Fruit fly (Drosophila melanogaster): Measurements from ENCODE around the gene dyl.
A peak's percentile ranks its signal among the peaks of the same experiment; 100 is the strongest.

Gene dyl

DNA sequence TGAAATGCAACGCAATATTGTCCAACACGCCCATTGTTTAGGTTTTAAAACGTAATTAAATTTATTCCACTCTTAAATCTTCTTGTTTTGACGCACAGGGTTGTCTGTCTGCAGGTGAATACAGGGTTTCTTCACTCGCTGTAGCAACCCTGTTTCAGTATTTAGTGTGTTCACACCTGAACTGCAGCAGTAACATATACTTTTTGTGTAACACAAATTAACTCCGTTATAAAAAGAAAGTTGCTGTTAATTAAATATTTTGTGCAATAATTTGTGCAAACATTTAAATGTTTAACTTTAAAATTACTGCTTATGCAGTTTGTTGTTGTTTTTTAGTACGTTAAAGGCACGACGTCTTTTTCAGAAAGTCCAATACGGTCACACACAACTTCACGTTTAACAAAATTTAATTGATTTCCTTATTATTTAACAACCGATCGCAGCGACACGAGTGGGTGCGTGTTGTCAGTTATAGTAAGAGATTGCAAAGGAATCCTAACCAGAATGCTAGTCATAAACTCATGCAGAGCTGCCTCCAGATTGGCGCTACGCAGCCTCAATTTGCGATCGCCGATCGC, 15.3 kb downstream of the dyl start, which contains the start of the genes CG15012 and Fdx2 (continued):
- TF ChIP-seq dsf (GFP tag; optimal IDR thresholded peaks at IDR 0.05; ENCODE audit: borderline replicate concordance) (no peak), usp (GFP tag; optimal IDR thresholded peaks at IDR 0.05) (no peak), Hr83 (GFP tag; optimal IDR thresholded peaks at IDR 0.05; ENCODE audit: poor library complexity, severe bottlenecking) (no peak), Sp1 (GFP tag; optimal IDR thresholded peaks at IDR 0.05) (peak; percentile 30), fru (GFP tag; optimal IDR thresholded peaks at IDR 0.05) (peak; percentile 46), Jra (GFP tag; optimal IDR thresholded peaks at IDR 0.05) (peak; percentile 32), HLH106 (tag; optimal IDR thresholded peaks at IDR 0.05) (no peak), N (GFP tag; optimal IDR thresholded peaks at IDR 0.05) (no peak), Hr78 (GFP tag; optimal IDR thresholded peaks at IDR 0.05) (no peak), sv (GFP tag; optimal IDR thresholded peaks at IDR 0.05) (no peak)

DNA sequence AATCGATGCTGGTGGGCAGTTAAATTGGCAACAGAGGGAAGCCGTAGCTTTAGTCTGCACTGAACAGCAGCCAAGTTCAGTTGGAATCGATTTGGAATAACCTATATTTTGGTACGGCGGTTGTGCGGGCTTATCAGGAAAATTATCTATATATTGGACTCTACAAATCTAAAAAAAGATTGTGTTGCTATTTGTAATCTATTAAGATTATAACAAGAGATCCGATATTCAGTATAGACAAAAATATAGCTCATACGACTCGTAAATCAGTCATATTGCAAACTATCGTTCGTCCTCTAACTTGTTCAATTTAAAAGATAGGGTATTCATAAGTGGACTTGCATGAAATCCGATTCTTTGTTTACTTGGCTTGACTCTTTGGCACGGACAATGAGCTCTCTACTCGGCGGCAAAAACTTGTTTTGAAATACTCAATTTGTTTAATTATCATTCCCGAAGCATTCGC, 18.9 kb downstream of the dyl start, which contains the start of gene Hexo1:
Gene Hexo1, plus strand, starts transcription at position 51 of the 466 bp plus-strand sequence.
- TF ChIP-seq Sp1 (GFP tag; optimal IDR thresholded peaks at IDR 0.05), result peak; percentile 59
- no peak for TF ChIP-seq Hnf4 (GFP tag; optimal IDR thresholded peaks at IDR 0.05)
- no peak for TF ChIP-seq Abd-B (GFP tag; optimal IDR thresholded peaks at IDR 0.05)
- TF ChIP-seq woc (GFP tag; optimal IDR thresholded peaks at IDR 0.05), result peak; percentile 92
- no peak for TF ChIP-seq dsf (GFP tag; optimal IDR thresholded peaks at IDR 0.05; ENCODE audit: borderline replicate concordance)
- TF ChIP-seq lola (GFP tag; optimal IDR thresholded peaks at IDR 0.05), result no peak
- TF ChIP-seq sage (GFP tag; optimal IDR thresholded peaks at IDR 0.05), result no peak
- no peak for TF ChIP-seq Rel (GFP tag; optimal IDR thresholded peaks at IDR 0.05)
- TF ChIP-seq Rel (tag; optimal IDR thresholded peaks at IDR 0.05), result peak; percentile 18
- no peak for TF ChIP-seq Dfd (GFP tag; optimal IDR thresholded peaks at IDR 0.05)
- no peak for TF ChIP-seq CrebA (GFP tag; optimal IDR thresholded peaks at IDR 0.05; ENCODE audit: borderline replicate concordance)
- no peak for TF ChIP-seq GATAd (GFP tag; optimal IDR thresholded peaks at IDR 0.05)
- TF ChIP-seq br (GFP tag; optimal IDR thresholded peaks at IDR 0.05), result peak; percentile 76
- no peak for TF ChIP-seq CG32264 (GFP tag; optimal IDR thresholded peaks at IDR 0.05)
- TF ChIP-seq rgr (GFP tag; optimal IDR thresholded peaks at IDR 0.05), result peak; percentile 63
- peak; percentile 17 for TF ChIP-seq sv (GFP tag; optimal IDR thresholded peaks at IDR 0.05)
- peak; percentile 75 for TF ChIP-seq fru (GFP tag; optimal IDR thresholded peaks at IDR 0.05)
- TF ChIP-seq OdsH (GFP tag; optimal IDR thresholded peaks at IDR 0.05), result peak; percentile 69
- TF ChIP-seq ey (GFP tag; optimal IDR thresholded peaks at IDR 0.05), result peak; percentile 65
- peak; percentile 60 for TF ChIP-seq HLH106 (tag; optimal IDR thresholded peaks at IDR 0.05)
- TF ChIP-seq h (GFP tag; optimal IDR thresholded peaks at IDR 0.05), result peak; percentile 73
- peak; percentile 37 for TF ChIP-seq Jra (GFP tag; optimal IDR thresholded peaks at IDR 0.05)
- TF ChIP-seq psq (GFP tag; optimal IDR thresholded peaks at IDR 0.05), result peak; percentile 56
- peak; percentile 26 to 66 for TF ChIP-seq foxo (GFP tag; optimal IDR thresholded peaks at IDR 0.05)

DNA sequence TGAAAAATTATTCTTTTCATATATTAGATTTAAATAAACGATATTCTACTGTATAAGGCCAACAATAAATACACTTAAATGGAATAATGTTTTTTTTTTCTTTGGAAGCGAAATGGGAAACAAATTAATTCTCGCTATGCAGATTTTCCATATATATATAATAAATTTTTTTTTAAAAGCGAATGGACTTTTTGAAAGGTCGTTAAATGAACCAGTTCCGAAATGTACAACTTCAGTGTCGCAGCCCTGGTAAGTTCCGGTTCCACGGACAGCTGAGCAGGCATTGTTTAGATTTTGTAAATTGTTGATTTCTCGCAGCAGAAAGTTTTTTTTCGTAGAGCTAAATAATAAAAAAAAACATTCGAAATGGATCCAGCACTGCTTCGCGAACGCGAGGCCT, 20.7 kb downstream of the dyl start, which contains the start of gene TfIIEbeta:
Gene TfIIEbeta, plus strand, starts transcription at position 255 of the 400 bp plus-strand sequence.
- no peak for TF ChIP-seq Vsx2 (GFP tag; optimal IDR thresholded peaks at IDR 0.05; ENCODE audit: partially characterized antibody)
- peak; percentile 16 for TF ChIP-seq HLH106 (tag; optimal IDR thresholded peaks at IDR 0.05)
- no peak for TF ChIP-seq dmrt93B (GFP tag; optimal IDR thresholded peaks at IDR 0.05)
- peak; percentile 35 for TF ChIP-seq woc (GFP tag; optimal IDR thresholded peaks at IDR 0.05)
- TF ChIP-seq dsf (GFP tag; optimal IDR thresholded peaks at IDR 0.05; ENCODE audit: borderline replicate concordance), result no peak
- no peak for TF ChIP-seq fru (GFP tag; optimal IDR thresholded peaks at IDR 0.05)
- TF ChIP-seq dl (GFP tag; optimal IDR thresholded peaks at IDR 0.05; ENCODE audit: insufficient read depth in 1 of 2, partially characterized antibody in 2 of 2), result no peak
- no peak for TF ChIP-seq Dfd (GFP tag; optimal IDR thresholded peaks at IDR 0.05)
- TF ChIP-seq jim (GFP tag; optimal IDR thresholded peaks at IDR 0.05), result no peak
- no peak for TF ChIP-seq Sp1 (GFP tag; optimal IDR thresholded peaks at IDR 0.05)
- no peak for TF ChIP-seq GATAd (GFP tag; optimal IDR thresholded peaks at IDR 0.05)
- no peak for TF ChIP-seq CrebA (GFP tag; optimal IDR thresholded peaks at IDR 0.05; ENCODE audit: borderline replicate concordance)
- no peak for TF ChIP-seq Hnf4 (GFP tag; optimal IDR thresholded peaks at IDR 0.05)
- TF ChIP-seq rgr (GFP tag; optimal IDR thresholded peaks at IDR 0.05), result peak; percentile 52
- TF ChIP-seq Abd-B (GFP tag; optimal IDR thresholded peaks at IDR 0.05), result no peak
- no peak for TF ChIP-seq br (GFP tag; optimal IDR thresholded peaks at IDR 0.05)
- no peak for TF ChIP-seq sage (GFP tag; optimal IDR thresholded peaks at IDR 0.05)
- no peak for TF ChIP-seq sv (GFP tag; optimal IDR thresholded peaks at IDR 0.05)
- TF ChIP-seq usp (GFP tag; optimal IDR thresholded peaks at IDR 0.05), result no peak
- TF ChIP-seq OdsH (GFP tag; optimal IDR thresholded peaks at IDR 0.05), result peak; percentile 5
- no peak for TF ChIP-seq foxo (GFP tag; optimal IDR thresholded peaks at IDR 0.05)
- peak; percentile 12 for TF ChIP-seq h (GFP tag; optimal IDR thresholded peaks at IDR 0.05)
- no peak for TF ChIP-seq Mio (GFP tag; optimal IDR thresholded peaks at IDR 0.05)
- TF ChIP-seq Hr83 (GFP tag; optimal IDR thresholded peaks at IDR 0.05; ENCODE audit: poor library complexity, severe bottlenecking), result no peak
- no peak for TF ChIP-seq brk (GFP tag; optimal IDR thresholded peaks at IDR 0.05)
